Fruit fly (Drosophila melanogaster): Measurements from ENCODE around the gene Ser.

- TF ChIP-seq Dll (optimal IDR thresholded peaks at IDR 0.05) = no peak
- no peak for TF ChIP-seq pan (optimal IDR thresholded peaks at IDR 0.05)
- TF ChIP-seq usp (GFP tag; optimal IDR thresholded peaks at IDR 0.05) = no peak
- TF ChIP-seq CG8478 (optimal IDR thresholded peaks at IDR 0.05) = no peak
- no peak for TF ChIP-seq psq (optimal IDR thresholded peaks at IDR 0.05)
- no peak for TF ChIP-seq EcR (GFP tag; optimal IDR thresholded peaks at IDR 0.05)
Observed at dm6 chr3R:27228342-27228741, 34.3 kb upstream of the Ser start, which contains the start of gene CG42813.
